Worm (Caenorhabditis elegans) whole organism, L2 larva: Measurements from ENCODE around the gene rml-1.

ENCODE experiments used
- R02D3.7 ChIP-seq: fragments of 150-350 bp; optimal IDR thresholded peaks from 2 replicates; lab custom pipeline; 2014; ENCODE audit warnings: missing biosample characterization, missing genetic modification characterization
- ama-1 ChIP-seq: fragments of 150-350 bp; optimal IDR thresholded peaks from 2 replicates; lab custom pipeline; 2018; ENCODE audit warnings: inconsistent platforms
- mdl-1 ChIP-seq, 2 experiments: fragments of 150-350 bp in 1 of 2; sonication (generic microtip) in 1 of 2; optimal IDR thresholded peaks; 2 replicates each; lab custom pipeline; 2017; ENCODE audit warnings: missing biosample characterization in 2 of 2, missing genetic modification characterization in 2 of 2
- nhr-12 ChIP-seq: fragments of 150-350 bp; optimal IDR thresholded peaks from 2 replicates; lab custom pipeline; 2014; ENCODE audit warnings: missing biosample characterization, missing genetic modification characterization
- unc-62 ChIP-seq: fragments of 150-350 bp; optimal IDR thresholded peaks from 2 replicates; lab custom pipeline; 2014; ENCODE audit warnings: missing biosample characterization, missing genetic modification reagents, missing genetic modification characterization

DNA sequence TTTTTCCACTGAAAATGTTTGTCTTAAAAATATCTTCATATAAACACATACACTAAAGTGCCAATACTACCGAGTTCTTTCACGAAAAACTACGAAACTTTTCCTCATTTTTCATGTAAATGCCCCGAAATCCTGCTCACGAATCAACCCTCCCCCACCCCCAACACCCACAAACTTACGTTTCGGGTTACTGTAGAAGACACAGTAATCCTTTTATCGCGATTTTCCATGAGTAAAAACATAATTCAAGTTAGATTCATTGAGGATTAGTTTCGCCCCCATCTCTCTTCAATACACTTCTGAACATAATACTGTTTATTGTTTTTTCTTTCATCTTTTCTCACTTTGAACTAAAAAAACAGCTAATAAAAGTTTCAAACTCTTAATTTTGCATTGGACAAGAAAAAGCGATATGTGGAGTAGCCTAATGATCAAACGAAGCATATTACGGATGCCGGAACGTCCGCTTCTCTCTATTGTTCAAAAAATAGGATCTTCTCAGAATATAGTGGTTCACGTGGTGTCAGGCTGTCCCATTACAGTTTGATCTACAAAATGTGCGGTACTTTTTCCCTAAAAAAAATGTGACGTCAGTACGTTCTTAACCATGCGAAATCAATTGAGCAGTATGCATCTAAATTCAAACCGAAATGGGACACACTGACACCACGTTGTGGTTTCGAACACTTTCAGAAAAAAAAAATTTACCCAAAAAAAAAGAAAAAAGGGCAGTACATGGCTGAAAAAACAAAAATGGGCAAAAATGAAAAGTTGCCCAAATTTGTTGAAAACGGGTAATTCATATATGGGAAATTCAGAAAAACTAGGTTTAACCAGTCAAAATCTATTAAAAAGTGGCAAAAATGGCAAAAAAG, 43.6 kb downstream of the rml-1 start:
- TF ChIP-seq ama-1 (lab: Kevin White, UChicago) (no peak), nhr-12 (no peak), unc-62 (no peak), mdl-1 (tag; optimal IDR thresholded peaks at IDR 0.05; lab: Kevin White, UChicago) (no peak), R02D3.7 (tag; lab: Kevin White, UChicago) (no peak)
